Worm (Caenorhabditis elegans) whole organism, L2 larva: ENCODE measurements around the gene C10F3.7.

Experiments used
- C34F6.9 ChIP-seq: fragments of 150-350 bp; optimal IDR thresholded peaks from 2 replicates; lab custom pipeline; 2014; ENCODE audit warnings: missing biosample characterization, missing genetic modification characterization
- F13H6.1 ChIP-seq: sonication (generic microtip); optimal IDR thresholded peaks from 2 replicates; lab custom pipeline; 2016; ENCODE audit warnings: missing genetic modification characterization, missing compliant biosample characterization
- ZK546.5 ChIP-seq: sonication (generic microtip); optimal IDR thresholded peaks from 2 replicates; lab custom pipeline; 2017; ENCODE audit warnings: missing biosample characterization, missing genetic modification characterization
- alr-1 ChIP-seq: fragments of 150-350 bp; optimal IDR thresholded peaks from 2 replicates; lab custom pipeline; 2014; ENCODE audit warnings: missing biosample characterization, missing genetic modification characterization
- ama-1 ChIP-seq: fragments of 150-350 bp; optimal IDR thresholded peaks from 2 replicates; lab custom pipeline; 2018; ENCODE audit warnings: inconsistent platforms
- blmp-1 ChIP-seq: sonication (generic microtip); optimal IDR thresholded peaks from 2 replicates; lab custom pipeline; 2017; ENCODE audit warnings: missing genetic modification characterization, mild to moderate bottlenecking, missing compliant biosample characterization, antibody characterized with exemption, moderate library complexity; ENCODE audit not compliant: insufficient read depth
- crh-2 ChIP-seq: sonication (generic microtip); optimal IDR thresholded peaks from 2 replicates; lab custom pipeline; 2017; ENCODE audit warnings: missing biosample characterization, missing genetic modification characterization
- dmd-4 ChIP-seq: sonication (generic microtip); optimal IDR thresholded peaks from 2 replicates; lab custom pipeline; 2017; ENCODE audit warnings: missing biosample characterization, missing genetic modification characterization
- egl-27 ChIP-seq: sonication (generic microtip); optimal IDR thresholded peaks from 3 replicates; lab custom pipeline; 2017; ENCODE audit warnings: missing biosample characterization, missing genetic modification reagents, missing genetic modification characterization
- elt-1 ChIP-seq: fragments of 150-350 bp; optimal IDR thresholded peaks from 2 replicates; lab custom pipeline; 2014; ENCODE audit warnings: missing biosample characterization, missing genetic modification characterization
- fos-1 ChIP-seq: fragments of 150-350 bp; optimal IDR thresholded peaks from 2 replicates; lab custom pipeline; 2014; ENCODE audit warnings: missing biosample characterization, missing genetic modification characterization
- gmeb-1 ChIP-seq: fragments of 150-350 bp; optimal IDR thresholded peaks from 2 replicates; lab custom pipeline; 2014; ENCODE audit warnings: missing biosample characterization, missing genetic modification characterization
- lin-13 ChIP-seq: fragments of 150-350 bp; optimal IDR thresholded peaks from 2 replicates; lab custom pipeline; 2014; ENCODE audit warnings: missing biosample characterization, missing genetic modification reagents, missing genetic modification characterization
- lin-39 ChIP-seq: fragments of 150-350 bp; optimal IDR thresholded peaks from 2 replicates; lab custom pipeline; 2014; ENCODE audit warnings: missing biosample characterization, missing genetic modification reagents, missing genetic modification characterization
- lsy-2 ChIP-seq, 2 experiments: fragments of 150-350 bp in 1 of 2; sonication (generic microtip) in 1 of 2; optimal IDR thresholded peaks; 2 replicates each; lab custom pipeline; 2014 to 2017; ENCODE audit warnings: missing biosample characterization in 2 of 2, missing genetic modification characterization in 2 of 2
- mab-5 ChIP-seq: fragments of 150-350 bp; optimal IDR thresholded peaks from 2 replicates; lab custom pipeline; 2014; ENCODE audit warnings: missing biosample characterization, missing genetic modification characterization
- mdl-1 ChIP-seq, 2 experiments: fragments of 150-350 bp in 1 of 2; sonication (generic microtip) in 1 of 2; optimal IDR thresholded peaks; 2 replicates each; lab custom pipeline; 2017; ENCODE audit warnings: missing biosample characterization in 2 of 2, missing genetic modification characterization in 2 of 2
- nhr-10 ChIP-seq: sonication (generic microtip); optimal IDR thresholded peaks from 2 replicates; lab custom pipeline; 2017; ENCODE audit warnings: missing biosample characterization, missing genetic modification characterization
- nhr-11 ChIP-seq: fragments of 150-350 bp; optimal IDR thresholded peaks from 2 replicates; lab custom pipeline; 2014; ENCODE audit warnings: missing biosample characterization, missing genetic modification characterization
- nhr-129 ChIP-seq: fragments of 150-350 bp; optimal IDR thresholded peaks from 2 replicates; lab custom pipeline; 2014; ENCODE audit warnings: missing biosample characterization, missing genetic modification characterization
- nhr-23 ChIP-seq: fragments of 150-350 bp; optimal IDR thresholded peaks from 2 replicates; lab custom pipeline; 2014; ENCODE audit warnings: missing biosample characterization, missing genetic modification reagents, missing genetic modification characterization
- nhr-77 ChIP-seq: fragments of 150-350 bp; optimal IDR thresholded peaks from 2 replicates; lab custom pipeline; 2014; ENCODE audit warnings: missing biosample characterization, missing genetic modification characterization
- peb-1 ChIP-seq: fragments of 150-350 bp; optimal IDR thresholded peaks from 2 replicates; lab custom pipeline; 2014; ENCODE audit warnings: missing biosample characterization, missing genetic modification characterization
- sem-4 ChIP-seq: fragments of 150-350 bp; optimal IDR thresholded peaks from 2 replicates; lab custom pipeline; 2014; ENCODE audit warnings: missing biosample characterization, missing genetic modification reagents, missing genetic modification characterization
- skn-1 ChIP-seq: sonication (generic microtip); optimal IDR thresholded peaks from 2 replicates; lab custom pipeline; 2017; ENCODE audit warnings: missing biosample characterization, missing genetic modification characterization
- sma-3 ChIP-seq: sonication (generic microtip); optimal IDR thresholded peaks from 2 replicates; lab custom pipeline; 2016; ENCODE audit warnings: missing genetic modification reagents, missing genetic modification characterization, missing compliant biosample characterization
- sma-9 ChIP-seq, 2 experiments: fragments of 150-350 bp in 1 of 2; sonication (generic microtip) in 1 of 2; optimal IDR thresholded peaks; 2 replicates each; lab custom pipeline; 2014 to 2016; ENCODE audit warnings: missing genetic modification characterization in 2 of 2, mild to moderate bottlenecking in 1 of 2, missing biosample characterization in 1 of 2, missing compliant biosample characterization in 1 of 2, missing genetic modification reagents in 1 of 2, moderate library complexity in 1 of 2
- snpc-4 ChIP-seq: fragments of 150-350 bp; optimal IDR thresholded peaks from 2 replicates; lab custom pipeline; 2014; ENCODE audit warnings: missing biosample characterization, missing genetic modification characterization
- unc-39 ChIP-seq: fragments of 150-350 bp; optimal IDR thresholded peaks from 2 replicates; lab custom pipeline; 2014; ENCODE audit warnings: missing biosample characterization, missing genetic modification characterization
- unc-55 ChIP-seq: fragments of 150-350 bp; sonication (generic microtip); optimal IDR thresholded peaks from 3 replicates; lab custom pipeline; 2014; ENCODE audit warnings: missing biosample characterization, missing genetic modification reagents, missing genetic modification characterization
- zag-1 ChIP-seq: fragments of 150-350 bp; optimal IDR thresholded peaks from 2 replicates; lab custom pipeline; 2014; ENCODE audit warnings: missing biosample characterization, missing genetic modification characterization
- ztf-1 ChIP-seq: fragments of 200-800 bp; sonication (Bioruptor generic); conservative IDR thresholded peaks from 2 replicates; pipeline ENCODE4 v1.3.6; 2022; ENCODE audit warnings: missing genetic modification characterization, missing compliant biosample characterization
- ztf-4 ChIP-seq: fragments of 150-350 bp; optimal IDR thresholded peaks from 2 replicates; lab custom pipeline; 2014; ENCODE audit warnings: missing biosample characterization, missing genetic modification characterization

Gene C10F3.7

ce11 chrV:5975724-5976123, 10.9 kb downstream of the C10F3.7 start, which contains the start of gene acy-2:
Gene acy-2, plus strand, starts transcription at chrV:5976024.
- no peak for TF ChIP-seq C34F6.9 (tag; lab: Kevin White, UChicago)
- TF ChIP-seq egl-27 (tag; lab: Kevin White, UChicago): no peak

ce11 chrV:5973713-5974112, 12.9 kb downstream of the C10F3.7 start:
- TF ChIP-seq C34F6.9 (tag; lab: Kevin White, UChicago) (no peak), nhr-23 (tag; lab: Kevin White, UChicago) (no peak), dmd-4 (tag; lab: Kevin White, UChicago) (no peak), unc-39 (tag; lab: Kevin White, UChicago) (no peak), mab-5 (tag; lab: Kevin White, UChicago) (no peak), nhr-10 (tag; lab: Kevin White, UChicago) (no peak), unc-55 (GFP tag; lab: Kevin White, UChicago) (no peak), elt-1 (no peak), fos-1 (tag; lab: Kevin White, UChicago) (no peak), blmp-1 (tag; lab: Kevin White, UChicago) (no peak), lin-13 (GFP tag; lab: Kevin White, UChicago) (no peak), sma-3 (GFP tag; lab: Kevin White, UChicago) (no peak)

ce11 chrV:5972582-5972981, 14.1 kb downstream of the C10F3.7 start:
- TF ChIP-seq peb-1 (tag; lab: Kevin White, UChicago) (no peak), mdl-1 (tag; optimal IDR thresholded peaks at IDR 0.05; lab: Kevin White, UChicago) (no peak), nhr-77 (tag; lab: Kevin White, UChicago) (no peak), mab-5 (tag; lab: Kevin White, UChicago) (no peak), gmeb-1 (tag; lab: Kevin White, UChicago) (no peak), ZK546.5 (no peak), dmd-4 (tag; lab: Kevin White, UChicago) (no peak), lin-13 (GFP tag; lab: Kevin White, UChicago) (no peak), sma-9 (GFP tag; optimal IDR thresholded peaks at IDR 0.05; lab: Kevin White, UChicago) (no peak), sma-9 (tag; optimal IDR thresholded peaks at IDR 0.05; lab: Kevin White, UChicago) (no peak), alr-1 (tag; lab: Kevin White, UChicago) (no peak), ztf-1 (no peak), ama-1 (lab: Kevin White, UChicago) (no peak), ztf-4 (tag; lab: Kevin White, UChicago) (no peak), lin-39 (tag; lab: Kevin White, UChicago) (no peak), skn-1 (tag; lab: Kevin White, UChicago) (no peak), lsy-2 (tag; optimal IDR thresholded peaks at IDR 0.05; lab: Kevin White, UChicago) (no peak), fos-1 (tag; lab: Kevin White, UChicago) (no peak)

DNA sequence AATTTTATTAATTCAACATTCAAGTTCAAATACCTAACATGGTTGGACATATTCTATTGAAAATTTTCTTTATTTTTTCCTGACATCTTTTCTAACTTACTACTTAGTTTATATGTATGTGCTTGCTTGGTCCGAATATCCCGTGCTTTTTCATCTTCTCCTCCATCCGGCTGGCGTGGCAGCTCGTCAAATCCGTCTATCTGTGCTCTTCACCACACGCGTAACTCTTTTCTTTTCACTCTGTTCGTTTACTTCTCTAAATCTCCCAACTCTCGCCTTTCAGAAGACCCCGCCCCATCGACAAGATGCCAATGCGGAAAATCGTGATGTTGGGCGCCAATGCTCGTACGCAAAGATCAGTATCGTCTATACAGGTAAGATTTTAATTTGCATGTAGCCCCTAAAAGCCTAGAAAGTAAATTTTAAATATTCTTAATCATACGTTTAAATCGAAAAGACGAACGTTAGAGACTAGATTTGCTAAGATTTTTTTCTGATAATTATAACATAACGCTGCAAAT, 21.9 kb downstream of the C10F3.7 start:
- TF ChIP-seq unc-55 (GFP tag; lab: Kevin White, UChicago): peak; percentile 23
- TF ChIP-seq F13H6.1: peak; percentile 13
- peak; percentile 52 for TF ChIP-seq crh-2 (tag; lab: Kevin White, UChicago)
- TF ChIP-seq lsy-2 (tag; optimal IDR thresholded peaks at IDR 0.05; lab: Kevin White, UChicago): peak in 1 of 2 experiments; percentile 21
- no peak for TF ChIP-seq nhr-77 (tag; lab: Kevin White, UChicago)
- no peak for TF ChIP-seq ztf-1
- no peak for TF ChIP-seq snpc-4
- peak; percentile 22 for TF ChIP-seq sma-9 (GFP tag; optimal IDR thresholded peaks at IDR 0.05; lab: Kevin White, UChicago)
- TF ChIP-seq sma-9 (tag; optimal IDR thresholded peaks at IDR 0.05; lab: Kevin White, UChicago): no peak
- peak; percentile 58 for TF ChIP-seq C34F6.9 (tag; lab: Kevin White, UChicago)
- no peak for TF ChIP-seq unc-39 (tag; lab: Kevin White, UChicago)
- TF ChIP-seq zag-1: peak; percentile 21

ce11 chrV:5963696-5964095, 23.0 kb downstream of the C10F3.7 start, which contains the start of gene pcm-1:
Gene pcm-1, minus strand, starts transcription at chrV:5963882.
- TF ChIP-seq sem-4: no peak
- TF ChIP-seq unc-55 (GFP tag; lab: Kevin White, UChicago): peak; percentile 58
- peak; percentile 68 for TF ChIP-seq C34F6.9 (tag; lab: Kevin White, UChicago)
- TF ChIP-seq lsy-2 (tag; optimal IDR thresholded peaks at IDR 0.05; lab: Kevin White, UChicago): peak in 1 of 2 experiments; percentile 58
- peak; percentile 31 for TF ChIP-seq gmeb-1 (tag; lab: Kevin White, UChicago)
- no peak for TF ChIP-seq zag-1
- TF ChIP-seq nhr-11 (tag; lab: Kevin White, UChicago): no peak
- peak; percentile 20 for TF ChIP-seq sma-9 (GFP tag; optimal IDR thresholded peaks at IDR 0.05; lab: Kevin White, UChicago)
- TF ChIP-seq sma-9 (tag; optimal IDR thresholded peaks at IDR 0.05; lab: Kevin White, UChicago): no peak
- TF ChIP-seq nhr-129 (tag; lab: Kevin White, UChicago): peak; percentile 59
- peak; percentile 44 for TF ChIP-seq crh-2 (tag; lab: Kevin White, UChicago)
- TF ChIP-seq ama-1 (lab: Kevin White, UChicago): peak; percentile 69
- peak; percentile 66 for TF ChIP-seq F13H6.1
- TF ChIP-seq, all 48 proteins: peak for 9
